Fruit fly (Drosophila melanogaster): ENCODE measurements around the gene CG15386.

CG15386 gene

dm6 chr2L:2177969-2178809, 38.9 kb downstream of the CG15386 start, which contains the start of gene aop (continued):
- TF ChIP-seq pum (GFP tag; optimal IDR thresholded peaks at IDR 0.05) (no peak), Poxn (GFP tag; IDR thresholded peaks at IDR 0.05) (no peak), CG14860 (GFP tag; IDR thresholded peaks at IDR 0.05; ENCODE audit: partially characterized antibody) (no peak), CG2116 (GFP tag; optimal IDR thresholded peaks at IDR 0.05) (peak; percentile 13), Stat92E (GFP tag; optimal IDR thresholded peaks at IDR 0.05) (peak in 1 of 3 experiments; percentile 60), corto (GFP tag; optimal IDR thresholded peaks at IDR 0.05) (no peak), H15 (GFP tag; IDR thresholded peaks at IDR 0.05) (no peak), toy (GFP tag; IDR thresholded peaks at IDR 0.05) (no peak), Bteb2 (GFP tag; optimal IDR thresholded peaks at IDR 0.05) (peak; percentile 11), Hmr (GFP tag; optimal IDR thresholded peaks at IDR 0.05) (peak; percentile 5), Mrtf (GFP tag; IDR thresholded peaks at IDR 0.05) (no peak), ttk (GFP tag; IDR thresholded peaks at IDR 0.05) (no peak), Aef1 (GFP tag; IDR thresholded peaks at IDR 0.05) (no peak), shn (GFP tag; optimal IDR thresholded peaks at IDR 0.05) (no peak), CG13424 (tag; optimal IDR thresholded peaks at IDR 0.05) (no peak), hth (optimal IDR thresholded peaks at IDR 0.05) (no peak), ind (GFP tag; optimal IDR thresholded peaks at IDR 0.05) (no peak), CG18764 (GFP tag; optimal IDR thresholded peaks at IDR 0.05) (peak; percentile 24), CG13894 (tag; optimal IDR thresholded peaks at IDR 0.05) (peak; percentile 57), grau (tag; optimal IDR thresholded peaks at IDR 0.05) (no peak), h (optimal IDR thresholded peaks at IDR 0.05) (no peak), tup (GFP tag; optimal IDR thresholded peaks at IDR 0.05) (no peak), CG17385 (GFP tag; optimal IDR thresholded peaks at IDR 0.05) (no peak), Side (GFP tag; optimal IDR thresholded peaks at IDR 0.05) (no peak), CG18599 (GFP tag; optimal IDR thresholded peaks at IDR 0.05) (no peak), Adf1 (GFP tag; IDR thresholded peaks at IDR 0.05) (no peak; the same call in 1 of the 2 replicates), CG8478 (optimal IDR thresholded peaks at IDR 0.05) (no peak), gsb (GFP tag; IDR thresholded peaks at IDR 0.05) (no peak), onecut (GFP tag; IDR thresholded peaks at IDR 0.05) (peak; percentile 35; the same call in 1 of the 2 replicates), scrt (GFP tag; optimal IDR thresholded peaks at IDR 0.05) (peak; percentile 42), CG10147 (GFP tag; optimal IDR thresholded peaks at IDR 0.05) (no peak), kay (GFP tag; optimal IDR thresholded peaks at IDR 0.05) (no peak), Sin3A (optimal IDR thresholded peaks at IDR 0.05) (no peak), HmgD (GFP tag; optimal IDR thresholded peaks at IDR 0.05) (no peak), hkb (optimal IDR thresholded peaks at IDR 0.05) (no peak), hkb (GFP tag; IDR thresholded peaks at IDR 0.05) (no peak), chm (GFP tag; IDR thresholded peaks at IDR 0.05) (peak; percentile 60), gem (tag; optimal IDR thresholded peaks at IDR 0.05) (no peak), cad (GFP tag; optimal IDR thresholded peaks at IDR 0.05) (no peak), CG8281 (tag; optimal IDR thresholded peaks at IDR 0.05) (no peak), Kr (GFP tag; optimal IDR thresholded peaks at IDR 0.05) (no peak), CG8944 (GFP tag; optimal IDR thresholded peaks at IDR 0.05) (peak; percentile 10), klu (GFP tag; IDR thresholded peaks at IDR 0.05) (no peak), Doc3 (GFP tag; IDR thresholded peaks at IDR 0.05; ENCODE audit: partially characterized antibody) (no peak), Pdp1 (GFP tag; optimal IDR thresholded peaks at IDR 0.05) (no peak), CG10462 (GFP tag; optimal IDR thresholded peaks at IDR 0.05) (no peak), ERR (GFP tag; optimal IDR thresholded peaks at IDR 0.05) (no peak), unc-4 (GFP tag; IDR thresholded peaks at IDR 0.05; ENCODE audit: partially characterized antibody) (0 out of 2 replicates have a peak, but pooled peaks have one; percentile 27), CG17328 (GFP tag; IDR thresholded peaks at IDR 0.05) (peak; percentile 56), CG32532 (GFP tag; IDR thresholded peaks at IDR 0.05) (no peak; the same call in 1 of the 2 replicates), zf30C (GFP tag; optimal IDR thresholded peaks at IDR 0.05) (peak; percentile 39)

Data from whole organism, embryonic.